1 fruit fly cellular context compared by ENCODE assay signal in genomic region chr3R:16847245-16847644, dm6.
TF ChIP-seq lines count a peak whose summit lies in the region.

No protein-coding gene starts in this region.

TF ChIP-seq in whole organism, embryonic, 481 proteins besides CTCF, POLR2A, EP300 and RAD21 (continued from another document):
- TF ChIP-seq CG14441 (GFP tag; IDR thresholded peaks at IDR 0.05; lab: Robert Waterston, UW): no peak
- TF ChIP-seq da (GFP tag; optimal IDR thresholded peaks at IDR 0.05; lab: Kevin White, UChicago): peak; percentile 7
- 0 out of 3 replicates have a peak, but pooled peaks have one; percentile 40 for TF ChIP-seq hb (GFP tag; IDR thresholded peaks at IDR 0.05; lab: Robert Waterston, UW; ENCODE audit: partially characterized antibody)
- TF ChIP-seq nom (GFP tag; optimal IDR thresholded peaks at IDR 0.05; lab: Kevin White, UChicago): no peak
- peak; percentile 47; the same call in 1 of the 2 replicates for TF ChIP-seq CG17328 (GFP tag; IDR thresholded peaks at IDR 0.05; lab: Robert Waterston, UW)
- TF ChIP-seq psq (GFP tag; optimal IDR thresholded peaks at IDR 0.05; lab: Kevin White, UChicago): no peak
- TF ChIP-seq CG6791 (GFP tag; IDR thresholded peaks at IDR 0.05; lab: Robert Waterston, UW; ENCODE audit: partially characterized antibody): 0 out of 3 replicates have a peak, but pooled peaks have one; percentile 53
- no peak for TF ChIP-seq gfzf (GFP tag; optimal IDR thresholded peaks at IDR 0.05; lab: Kevin White, UChicago)
- TF ChIP-seq CG2199 (GFP tag; IDR thresholded peaks at IDR 0.05; lab: Robert Waterston, UW): peak; percentile 50; the same call in 1 of the 3 replicates
- 0 out of 2 replicates have a peak, but pooled peaks have one; percentile 16 for TF ChIP-seq ato (GFP tag; IDR thresholded peaks at IDR 0.05; lab: Robert Waterston, UW; ENCODE audit: partially characterized antibody)
- peak; percentile 21 for TF ChIP-seq CG15479 (GFP tag; optimal IDR thresholded peaks at IDR 0.05; lab: Kevin White, UChicago)
- no peak for TF ChIP-seq GATAe (GFP tag; conservative IDR thresholded peaks at IDR 0.05; lab: Robert Waterston, UW)
- TF ChIP-seq Jarid2 (GFP tag; optimal IDR thresholded peaks at IDR 0.05; lab: Kevin White, UChicago): peak; percentile 30
- peak; percentile 46; the same call in 1 of the 3 replicates for TF ChIP-seq CG34422 (GFP tag; IDR thresholded peaks at IDR 0.05; lab: Robert Waterston, UW)
- no peak for TF ChIP-seq usp (GFP tag; optimal IDR thresholded peaks at IDR 0.05; lab: Kevin White, UChicago)
- peak; percentile 50 for TF ChIP-seq CG3838 (GFP tag; optimal IDR thresholded peaks at IDR 0.05; lab: Kevin White, UChicago)
- TF ChIP-seq CG32772 (GFP tag; IDR thresholded peaks at IDR 0.05; lab: Robert Waterston, UW): no peak
- TF ChIP-seq CG11723 (GFP tag; optimal IDR thresholded peaks at IDR 0.05; lab: Kevin White, UChicago): no peak
- TF ChIP-seq CG10147 (GFP tag; optimal IDR thresholded peaks at IDR 0.05; lab: Kevin White, UChicago): no peak
- TF ChIP-seq CG11696 (GFP tag; IDR thresholded peaks at IDR 0.05; lab: Robert Waterston, UW): no peak
- TF ChIP-seq CG5953 (GFP tag; IDR thresholded peaks at IDR 0.05; lab: Robert Waterston, UW): peak; percentile 58
- TF ChIP-seq pros (GFP tag; optimal IDR thresholded peaks at IDR 0.05; lab: Kevin White, UChicago): peak; percentile 33
- no peak for TF ChIP-seq Hr3 (GFP tag; optimal IDR thresholded peaks at IDR 0.05; lab: Kevin White, UChicago)
- no peak for TF ChIP-seq pan (optimal IDR thresholded peaks at IDR 0.05; lab: Kevin White, UChicago)
- TF ChIP-seq pan (GFP tag; optimal IDR thresholded peaks at IDR 0.05 in 1 of 2, IDR thresholded peaks at IDR 0.05 in 1 of 2): peak in 1 of 2 experiments; percentile 58
- no peak for TF ChIP-seq vfl (GFP tag; optimal IDR thresholded peaks at IDR 0.05; lab: Kevin White, UChicago)
- TF ChIP-seq slbo (GFP tag; IDR thresholded peaks at IDR 0.05; lab: Robert Waterston, UW): peak; percentile 17; the same call in 1 of the 2 replicates
- peak; percentile 34 for TF ChIP-seq HmgD (GFP tag; optimal IDR thresholded peaks at IDR 0.05; lab: Kevin White, UChicago)
- no peak for TF ChIP-seq CG3407 (GFP tag; optimal IDR thresholded peaks at IDR 0.05; lab: Kevin White, UChicago)
- peak; percentile 15 for TF ChIP-seq Mes4 (GFP tag; optimal IDR thresholded peaks at IDR 0.05; lab: Kevin White, UChicago)
- no peak for TF ChIP-seq ap (GFP tag; IDR thresholded peaks at IDR 0.05; lab: Robert Waterston, UW)
- 0 out of 2 replicates have a peak, but pooled peaks have one; percentile 33 for TF ChIP-seq peb (GFP tag; IDR thresholded peaks at IDR 0.05; lab: Robert Waterston, UW)
- TF ChIP-seq Dad (GFP tag; optimal IDR thresholded peaks at IDR 0.05; lab: Kevin White, UChicago): no peak
- TF ChIP-seq CG1832 (GFP tag; optimal IDR thresholded peaks at IDR 0.05; lab: Kevin White, UChicago): peak; percentile 100
- TF ChIP-seq z (GFP tag; IDR thresholded peaks at IDR 0.05; lab: Robert Waterston, UW): peak; percentile 96
- TF ChIP-seq CG32767 (GFP tag; IDR thresholded peaks at IDR 0.05; lab: Robert Waterston, UW): peak; percentile 74
- TF ChIP-seq CG14050 (GFP tag; IDR thresholded peaks at IDR 0.05; lab: Robert Waterston, UW): no peak
- TF ChIP-seq repo (GFP tag; optimal IDR thresholded peaks at IDR 0.05; lab: Kevin White, UChicago): no peak
- no peak for TF ChIP-seq Hey (tag; optimal IDR thresholded peaks at IDR 0.05; lab: Kevin White, UChicago)
- TF ChIP-seq Aef1 (GFP tag; IDR thresholded peaks at IDR 0.05; lab: Robert Waterston, UW): no peak
- TF ChIP-seq toy (GFP tag; IDR thresholded peaks at IDR 0.05; lab: Robert Waterston, UW): no peak
- peak; percentile 54; the same call in 1 of the 3 replicates for TF ChIP-seq zfh1 (GFP tag; IDR thresholded peaks at IDR 0.05; lab: Robert Waterston, UW)
- peak; percentile 14; the same call in 1 of the 3 replicates for TF ChIP-seq row (GFP tag; IDR thresholded peaks at IDR 0.05; lab: Robert Waterston, UW)
- TF ChIP-seq Nf-YB (GFP tag; optimal IDR thresholded peaks at IDR 0.05; lab: Kevin White, UChicago): peak; percentile 93
- TF ChIP-seq nerfin-1 (tag; optimal IDR thresholded peaks at IDR 0.05; lab: Kevin White, UChicago): peak; percentile 39
- no peak for TF ChIP-seq Ets65A (GFP tag; lab: Kevin White, UChicago)
- TF ChIP-seq abd-A (tag; optimal IDR thresholded peaks at IDR 0.05; lab: Kevin White, UChicago): peak; percentile 98
- peak; percentile 50 for TF ChIP-seq Scr (GFP tag; IDR thresholded peaks at IDR 0.05; lab: Robert Waterston, UW; ENCODE audit: partially characterized antibody)
- no peak for TF ChIP-seq Lhr (GFP tag; optimal IDR thresholded peaks at IDR 0.05; lab: Kevin White, UChicago)
- no peak for TF ChIP-seq CG15011 (GFP tag; optimal IDR thresholded peaks at IDR 0.05; lab: Kevin White, UChicago)
- TF ChIP-seq nau (GFP tag; optimal IDR thresholded peaks at IDR 0.05; lab: Kevin White, UChicago): no peak
